Fruit fly (Drosophila melanogaster) whole organism, pupa: Measurements from ENCODE around the gene CG7044.

ENCODE experiments used
- CG14655 ChIP-seq: fragments of 200-800 bp; sonication (Bioruptor generic); optimal IDR thresholded peaks from 3 replicates; lab custom pipeline; 2017; ENCODE audit warnings: mild to moderate bottlenecking, missing biosample characterization, missing genetic modification reagents, missing genetic modification characterization
- CG17806 ChIP-seq: fragments of 200-800 bp; sonication (Bioruptor generic); optimal IDR thresholded peaks from 2 replicates; lab custom pipeline; 2018; ENCODE audit warnings: missing biosample characterization, mild to moderate bottlenecking, missing genetic modification characterization, moderate library complexity
- CG32121 ChIP-seq: fragments of 200-800 bp; sonication (Bioruptor generic); IDR thresholded peaks from 2 replicates; pipeline ENCODE4 v1.3.6; 2022; ENCODE audit warnings: missing biosample characterization, missing genetic modification characterization
- CG34367 ChIP-seq: fragments of 200-800 bp; sonication (Bioruptor generic); optimal IDR thresholded peaks from 2 replicates; lab custom pipeline; 2018; ENCODE audit warnings: missing biosample characterization, mild to moderate bottlenecking, missing genetic modification characterization
- CG4496 ChIP-seq: fragments of 200-800 bp; sonication (Bioruptor generic); IDR thresholded peaks from 3 replicates; pipeline ENCODE4 v1.3.6; 2022; ENCODE audit warnings: missing biosample characterization, missing genetic modification characterization
- CG8159 ChIP-seq: fragments of 200-800 bp; sonication (Bioruptor generic); optimal IDR thresholded peaks from 3 replicates; lab custom pipeline; 2018; ENCODE audit warnings: missing biosample characterization, mild to moderate bottlenecking, missing genetic modification characterization, moderate library complexity
- CG8301 ChIP-seq: fragments of 200-800 bp; sonication (Bioruptor generic); optimal IDR thresholded peaks from 2 replicates; lab custom pipeline; 2018; ENCODE audit warnings: missing biosample characterization, mild to moderate bottlenecking, missing genetic modification characterization
- D1 ChIP-seq: fragments of 200-800 bp; sonication (Bioruptor generic); optimal IDR thresholded peaks from 2 replicates; lab custom pipeline; 2018; ENCODE audit warnings: missing biosample characterization, mild to moderate bottlenecking, missing genetic modification characterization, moderate library complexity
- Pif1A ChIP-seq: fragments of 200-800 bp; sonication (Bioruptor generic); optimal IDR thresholded peaks from 3 replicates; lab custom pipeline; 2016; ENCODE audit warnings: missing biosample characterization, missing genetic modification characterization
- Pif1B ChIP-seq: fragments of 200-800 bp; sonication (Bioruptor generic); optimal IDR thresholded peaks from 3 replicates; lab custom pipeline; 2016; ENCODE audit warnings: missing biosample characterization, missing genetic modification characterization
- rn ChIP-seq: fragments of 200-800 bp; sonication (Bioruptor generic); IDR thresholded peaks from 2 replicates; pipeline ENCODE4 v1.3.6; 2022; ENCODE audit warnings: missing biosample characterization, missing genetic modification characterization

- TF ChIP-seq CG4496 (GFP tag; lab: Robert Waterston, UW) (no peak), Pif1A (GFP tag; lab: Kevin White, UChicago) (no peak), CG32121 (no peak), CG17806 (tag; lab: Kevin White, UChicago) (no peak), CG14655 (GFP tag; lab: Kevin White, UChicago) (no peak), D1 (tag; lab: Kevin White, UChicago) (peak; percentile 58), rn (no peak), CG8301 (tag; lab: Kevin White, UChicago) (no peak), CG8159 (no peak), CG34367 (tag; lab: Kevin White, UChicago) (no peak), Pif1B (GFP tag; lab: Kevin White, UChicago) (no peak)
These were observed 31.8 kb downstream of the CG7044 start for dm6 chr3R:21069742-21070141.
